Fruit fly (Drosophila melanogaster): ENCODE measurements around the gene CG6974.

dm6 chr3R:15094218-15094928, 15.3 kb upstream of the CG6974 start:
- TF ChIP-seq dl (GFP tag; optimal IDR thresholded peaks at IDR 0.05; ENCODE audit: insufficient read depth in 1 of 2, partially characterized antibody in 2 of 2) (no peak), fru (GFP tag; optimal IDR thresholded peaks at IDR 0.05) (peak; percentile 30), Myc (optimal IDR thresholded peaks at IDR 0.05) (peak; percentile 99), Hr78 (GFP tag; optimal IDR thresholded peaks at IDR 0.05) (no peak), pan (optimal IDR thresholded peaks at IDR 0.05) (no peak), Jra (GFP tag; optimal IDR thresholded peaks at IDR 0.05) (no peak), CG9705 (GFP tag; optimal IDR thresholded peaks at IDR 0.05) (no peak), Mio (GFP tag; optimal IDR thresholded peaks at IDR 0.05) (no peak), GATAd (GFP tag; optimal IDR thresholded peaks at IDR 0.05) (no peak), N (GFP tag; optimal IDR thresholded peaks at IDR 0.05) (no peak), CG32264 (GFP tag; optimal IDR thresholded peaks at IDR 0.05) (no peak), usp (GFP tag; optimal IDR thresholded peaks at IDR 0.05) (no peak), h (GFP tag; optimal IDR thresholded peaks at IDR 0.05) (peak; percentile 46)
